Worm (Caenorhabditis elegans): ENCODE measurements around the gene F14D7.6.

DNA sequence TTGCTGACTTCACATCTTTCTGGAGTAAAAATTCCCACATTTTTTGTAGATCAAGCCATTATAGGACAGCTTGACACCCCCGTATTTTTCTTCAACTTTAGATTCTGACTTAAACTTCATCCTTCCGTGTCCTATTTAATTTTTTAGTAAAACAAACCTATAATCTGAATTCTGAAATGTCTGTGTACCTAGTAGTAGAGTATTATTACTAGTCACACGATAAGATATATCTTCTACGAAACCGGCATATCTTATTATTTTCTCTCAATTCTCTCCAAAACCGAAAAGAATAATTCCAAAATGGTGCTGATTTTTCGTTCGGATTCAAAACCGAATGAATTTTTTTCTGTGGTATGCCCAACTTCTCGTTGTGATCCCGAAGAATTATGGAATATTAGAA is 6.8 kb upstream of the F14D7.6 start, which contains the start of gene F14D7.9:
- TF ChIP-seq him-1 (tag; optimal IDR thresholded peaks at IDR 0.05) (no peak), W03F9.2 (tag; optimal IDR thresholded peaks at IDR 0.05) (no peak), dao-5 (tag; optimal IDR thresholded peaks at IDR 0.05) (no peak)

All from whole organism, L4/young adult.